Fruit fly (Drosophila melanogaster): ENCODE results near the gene Galt.

The Galt gene

DNA sequence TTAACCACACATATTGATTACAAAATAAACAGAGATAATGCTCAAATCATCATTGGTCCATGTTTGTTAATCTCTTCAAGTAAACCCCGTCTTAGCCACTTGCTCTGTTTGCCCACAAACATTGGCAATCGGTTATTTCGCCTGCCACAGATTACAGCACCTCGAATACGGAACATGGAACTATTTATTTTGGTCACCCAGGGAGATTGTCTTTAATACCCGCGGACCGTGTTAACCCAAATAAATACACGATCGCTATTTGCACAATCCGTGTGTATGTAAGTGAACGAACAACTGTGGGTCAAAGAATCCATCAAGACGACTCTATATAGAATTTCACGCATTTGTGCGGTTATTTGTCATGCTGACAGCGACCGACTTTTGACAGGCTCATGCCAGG, 32.9 kb upstream of the Galt start:
- TF ChIP-seq CG6791 (GFP tag; IDR thresholded peaks at IDR 0.05; ENCODE audit: partially characterized antibody) = no peak
- peak; percentile 53 for TF ChIP-seq CG2875 (GFP tag; optimal IDR thresholded peaks at IDR 0.05)
- TF ChIP-seq Max (GFP tag; optimal IDR thresholded peaks at IDR 0.05) = no peak
- TF ChIP-seq Ets65A (GFP tag) = no peak
- TF ChIP-seq slou (GFP tag; optimal IDR thresholded peaks at IDR 0.05) = no peak
- peak; percentile 40 for TF ChIP-seq CG12744 (GFP tag; optimal IDR thresholded peaks at IDR 0.05)
- no peak for TF ChIP-seq zf30C (GFP tag; optimal IDR thresholded peaks at IDR 0.05)
- TF ChIP-seq pita (GFP tag; optimal IDR thresholded peaks at IDR 0.05) = no peak
- peak; percentile 60 for TF ChIP-seq CG11398 (GFP tag; optimal IDR thresholded peaks at IDR 0.05)
- TF ChIP-seq caup (GFP tag; optimal IDR thresholded peaks at IDR 0.05; ENCODE audit: severe bottlenecking) = no peak
- TF ChIP-seq CG1529 (GFP tag; optimal IDR thresholded peaks at IDR 0.05) = no peak
- no peak for TF ChIP-seq CG5953 (GFP tag; IDR thresholded peaks at IDR 0.05)
- no peak for TF ChIP-seq CG31224 (GFP tag; IDR thresholded peaks at IDR 0.05)
- peak; percentile 48 for TF ChIP-seq ATbp (GFP tag; optimal IDR thresholded peaks at IDR 0.05)
- TF ChIP-seq Stat92E (GFP tag; optimal IDR thresholded peaks at IDR 0.05) = no peak
- TF ChIP-seq CG6175 (GFP tag; IDR thresholded peaks at IDR 0.05) = no peak
- TF ChIP-seq fd3F (GFP tag; optimal IDR thresholded peaks at IDR 0.05) = no peak
- TF ChIP-seq CG2116 (GFP tag; optimal IDR thresholded peaks at IDR 0.05) = peak; percentile 22
- no peak for TF ChIP-seq nerfin-2 (GFP tag; IDR thresholded peaks at IDR 0.05; ENCODE audit: partially characterized antibody)
- TF ChIP-seq gcm2 (GFP tag; optimal IDR thresholded peaks at IDR 0.05) = no peak
- no peak for TF ChIP-seq CG16813 (GFP tag; IDR thresholded peaks at IDR 0.05; ENCODE audit: partially characterized antibody)
- TF ChIP-seq Atf-2 (GFP tag; optimal IDR thresholded peaks at IDR 0.05) = no peak
- no peak for TF ChIP-seq tup (GFP tag; optimal IDR thresholded peaks at IDR 0.05)
- TF ChIP-seq CG12391 (tag; optimal IDR thresholded peaks at IDR 0.05) = peak; percentile 8
- peak; percentile 14 for TF ChIP-seq lab (GFP tag; optimal IDR thresholded peaks at IDR 0.05)
- no peak for TF ChIP-seq CG11696 (GFP tag; IDR thresholded peaks at IDR 0.05)
- TF ChIP-seq Ravus (GFP tag; IDR thresholded peaks at IDR 0.05) = no peak
- TF ChIP-seq onecut (GFP tag; IDR thresholded peaks at IDR 0.05) = no peak
- no peak for TF ChIP-seq Sox100B (GFP tag; optimal IDR thresholded peaks at IDR 0.05)
- no peak for TF ChIP-seq corto (GFP tag; optimal IDR thresholded peaks at IDR 0.05)
- TF ChIP-seq CG4404 (GFP tag; IDR thresholded peaks at IDR 0.05) = no peak
- TF ChIP-seq btn (GFP tag; optimal IDR thresholded peaks at IDR 0.05) = peak; percentile 21
- TF ChIP-seq gsb (GFP tag; IDR thresholded peaks at IDR 0.05) = no peak
- TF ChIP-seq CG14710 (tag; optimal IDR thresholded peaks at IDR 0.05) = peak; percentile 57
- no peak for TF ChIP-seq Gsc (GFP tag; IDR thresholded peaks at IDR 0.05)
- TF ChIP-seq Sox102F (GFP tag; optimal IDR thresholded peaks at IDR 0.05) = no peak
- TF ChIP-seq NFAT (GFP tag; IDR thresholded peaks at IDR 0.05) = no peak
- TF ChIP-seq E2f2 (GFP tag; IDR thresholded peaks at IDR 0.05) = no peak
- TF ChIP-seq Sry-δ (GFP tag; optimal IDR thresholded peaks at IDR 0.05) = no peak
- TF ChIP-seq bab2 (GFP tag; optimal IDR thresholded peaks at IDR 0.05) = peak; percentile 54
- no peak for TF ChIP-seq zfh2 (GFP tag; optimal IDR thresholded peaks at IDR 0.05)
- TF ChIP-seq dan (GFP tag; IDR thresholded peaks at IDR 0.05) = no peak
- no peak for TF ChIP-seq Fer3 (tag; optimal IDR thresholded peaks at IDR 0.05)
- no peak for TF ChIP-seq emc (GFP tag; optimal IDR thresholded peaks at IDR 0.05)
- no peak for TF ChIP-seq dimm (GFP tag; IDR thresholded peaks at IDR 0.05)
- TF ChIP-seq nau (GFP tag; optimal IDR thresholded peaks at IDR 0.05) = no peak
- TF ChIP-seq CG10366 (GFP tag; IDR thresholded peaks at IDR 0.05) = no peak
- no peak for TF ChIP-seq CG12104 (GFP tag; optimal IDR thresholded peaks at IDR 0.05)
- TF ChIP-seq tin (GFP tag; optimal IDR thresholded peaks at IDR 0.05) = no peak
- TF ChIP-seq Ssrp (tag; optimal IDR thresholded peaks at IDR 0.05) = no peak
- TF ChIP-seq sens-2 (GFP tag; IDR thresholded peaks at IDR 0.05) = peak; percentile 54; the same call in 1 of the 2 replicates
- no peak for TF ChIP-seq abd-A (tag; optimal IDR thresholded peaks at IDR 0.05)

Measured in whole organism, embryonic.